Worm (Caenorhabditis elegans): Measurements from ENCODE around the gene B0432.11.

B0432.11 gene

DNA sequence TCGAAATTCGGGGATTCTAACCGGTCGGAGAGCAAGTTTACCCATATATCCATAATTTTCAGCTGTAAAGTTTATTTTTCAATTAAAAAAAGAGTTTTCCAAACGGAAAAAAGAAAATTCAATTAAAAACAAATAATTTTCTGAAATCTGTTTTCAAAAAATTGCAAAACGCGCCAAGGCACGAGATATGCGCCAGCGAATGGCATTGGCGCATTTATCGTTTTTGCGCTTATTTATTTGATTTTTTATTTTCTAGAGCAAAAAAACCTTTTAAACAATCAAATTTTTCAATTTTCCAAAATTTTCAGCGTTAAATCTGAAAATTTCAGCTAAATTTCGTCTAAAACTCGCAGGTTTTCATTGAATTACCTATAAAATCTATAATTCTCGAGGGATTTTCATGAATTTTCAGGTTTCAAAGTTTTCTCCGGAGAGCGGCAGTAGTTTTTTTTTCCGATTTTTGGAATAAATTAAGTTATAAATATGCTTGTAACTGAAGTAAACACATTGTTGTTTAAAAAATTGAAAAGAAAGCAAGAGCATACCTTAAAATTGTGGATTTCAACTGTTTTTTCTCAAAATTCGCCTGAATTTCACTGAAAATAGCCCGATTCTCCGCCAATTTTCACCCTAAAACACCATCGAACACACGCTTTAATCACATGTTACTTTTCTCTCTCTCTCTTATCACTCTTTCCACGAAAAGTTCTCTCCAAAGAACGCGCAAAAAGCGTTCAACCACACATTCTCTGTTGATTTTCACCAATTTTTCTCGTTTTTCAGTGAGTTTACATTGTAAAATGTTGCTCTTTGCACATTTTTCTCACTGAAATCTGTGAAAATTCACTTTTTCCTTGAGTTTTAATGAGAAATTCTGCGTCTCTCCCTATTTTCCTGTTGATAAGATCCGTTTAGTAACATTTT lies 8.6 kb downstream of the B0432.11 start, which contains the start of gene B0432.10 (continued):
- TF ChIP-seq lsl-1 (GFP tag; optimal IDR thresholded peaks at IDR 0.05), result peak; percentile 28
- peak; percentile 59 for TF ChIP-seq dox-1 (GFP tag; IDR thresholded peaks at IDR 0.05)
- no peak for TF ChIP-seq atf-7 (tag; optimal IDR thresholded peaks at IDR 0.05)
- TF ChIP-seq let-607 (tag; optimal IDR thresholded peaks at IDR 0.05), result peak in 1 of 2 experiments; percentile 27
- TF ChIP-seq rpc-1 (optimal IDR thresholded peaks at IDR 0.05), result no peak
- TF ChIP-seq rpc-1 (tag; optimal IDR thresholded peaks at IDR 0.05), result no peak
- peak; percentile 86 for TF ChIP-seq dpl-1 (GFP tag; optimal IDR thresholded peaks at IDR 0.05)
- no peak for TF ChIP-seq Y56A3A.18 (GFP tag; IDR thresholded peaks at IDR 0.05)
- no peak for TF ChIP-seq nfya-2 (GFP tag; IDR thresholded peaks at IDR 0.05)
- peak; percentile 56; the same call in 1 of the 2 replicates for TF ChIP-seq B0336.3 (GFP tag; IDR thresholded peaks at IDR 0.05)
- TF ChIP-seq rec-8 (tag; optimal IDR thresholded peaks at IDR 0.05), result no peak
- no peak for TF ChIP-seq B0261.1 (tag; optimal IDR thresholded peaks at IDR 0.05)
- TF ChIP-seq F57A8.1 (GFP tag; optimal IDR thresholded peaks at IDR 0.05), result no peak
- TF ChIP-seq nhr-120 (GFP tag; IDR thresholded peaks at IDR 0.05), result no peak
- no peak for TF ChIP-seq snpc-3.4 (tag; optimal IDR thresholded peaks at IDR 0.05)
- no peak for TF ChIP-seq F57C9.4 (tag; optimal IDR thresholded peaks at IDR 0.05)
- TF ChIP-seq F55B11.4 (tag; optimal IDR thresholded peaks at IDR 0.05; ENCODE audit: borderline replicate concordance, insufficient read depth), result no peak
- TF ChIP-seq T07F8.4 (tag; optimal IDR thresholded peaks at IDR 0.05), result no peak
- TF ChIP-seq nfyb-1 (GFP tag; IDR thresholded peaks at IDR 0.05), result peak; percentile 69; the same call in 1 of the 2 replicates
- TF ChIP-seq unc-62 (GFP tag; optimal IDR thresholded peaks at IDR 0.05), result no peak
- no peak for TF ChIP-seq sdz-38 (tag; optimal IDR thresholded peaks at IDR 0.05)
- no peak for TF ChIP-seq snpc-1.1 (tag; optimal IDR thresholded peaks at IDR 0.05; ENCODE audit: insufficient read depth)
- TF ChIP-seq ztf-6 (GFP tag; IDR thresholded peaks at IDR 0.05), result no peak
- peak; percentile 81 for TF ChIP-seq mcd-1 (GFP tag; IDR thresholded peaks at IDR 0.05)
- TF ChIP-seq egrh-3 (GFP tag; IDR thresholded peaks at IDR 0.05), result no peak
- no peak for TF ChIP-seq lsy-27 (tag; optimal IDR thresholded peaks at IDR 0.05; ENCODE audit: borderline replicate concordance, insufficient read depth)
- TF ChIP-seq ama-1 (optimal IDR thresholded peaks at IDR 0.05), result no peak
- no peak for TF ChIP-seq ama-1 (GFP tag; optimal IDR thresholded peaks at IDR 0.05)
- TF ChIP-seq ztf-25 (GFP tag; IDR thresholded peaks at IDR 0.05), result no peak
- TF ChIP-seq snpc-4 (GFP tag; optimal IDR thresholded peaks at IDR 0.05), result no peak
- peak in 3 of 4 experiments; percentile 24 to 52 (median 41) for TF ChIP-seq snpc-4 (tag; optimal IDR thresholded peaks at IDR 0.05)
- no peak for TF ChIP-seq Y79H2A.3 (GFP tag; conservative IDR thresholded peaks at IDR 0.05)
- peak; percentile 46; the same call in 1 of the 2 replicates for TF ChIP-seq pbrm-1 (GFP tag; IDR thresholded peaks at IDR 0.05)
- TF ChIP-seq cebp-1 (GFP tag; IDR thresholded peaks at IDR 0.05), result no peak
- peak; percentile 65 for TF ChIP-seq cebp-1 (tag; optimal IDR thresholded peaks at IDR 0.05)
- peak; percentile 64 for TF ChIP-seq snpc-1.3 (tag; optimal IDR thresholded peaks at IDR 0.05; ENCODE audit: insufficient read depth)
- TF ChIP-seq nfya-1 (tag; optimal IDR thresholded peaks at IDR 0.05; ENCODE audit: borderline replicate concordance, insufficient read depth), result no peak
- TF ChIP-seq athp-1 (tag; optimal IDR thresholded peaks at IDR 0.05), result no peak
- TF ChIP-seq lin-54 (GFP tag; optimal IDR thresholded peaks at IDR 0.05), result peak; percentile 93
- TF ChIP-seq cebp-2 (GFP tag; IDR thresholded peaks at IDR 0.05), result no peak
- TF ChIP-seq ceh-100 (GFP tag; IDR thresholded peaks at IDR 0.05), result 0 out of 2 replicates have a peak, but pooled peaks have one; percentile 14
- TF ChIP-seq zfh-2 (GFP tag; conservative IDR thresholded peaks at IDR 0.05), result no peak
- TF ChIP-seq dpff-1 (tag; optimal IDR thresholded peaks at IDR 0.05), result no peak
- TF ChIP-seq lin-26 (GFP tag; IDR thresholded peaks at IDR 0.05), result no peak
- peak; percentile 33; the same call in 1 of the 2 replicates for TF ChIP-seq ekl-4 (GFP tag; IDR thresholded peaks at IDR 0.05)
- TF ChIP-seq K12H6.12 (tag; optimal IDR thresholded peaks at IDR 0.05), result peak; percentile 44

Measured in whole organism, young adult.